Fruit fly (Drosophila melanogaster): ENCODE results near the gene Ufd4.

- TF ChIP-seq h (optimal IDR thresholded peaks at IDR 0.05) (no peak), psq (optimal IDR thresholded peaks at IDR 0.05) (no peak), ttk (optimal IDR thresholded peaks at IDR 0.05) (no peak)
Measured at dm6 chr2L:10265129-10265528, 27.0 kb downstream of the Ufd4 start, which contains the start of gene Mob3.
